Fruit fly (Drosophila melanogaster): ENCODE data around the gene CG34301.

DNA sequence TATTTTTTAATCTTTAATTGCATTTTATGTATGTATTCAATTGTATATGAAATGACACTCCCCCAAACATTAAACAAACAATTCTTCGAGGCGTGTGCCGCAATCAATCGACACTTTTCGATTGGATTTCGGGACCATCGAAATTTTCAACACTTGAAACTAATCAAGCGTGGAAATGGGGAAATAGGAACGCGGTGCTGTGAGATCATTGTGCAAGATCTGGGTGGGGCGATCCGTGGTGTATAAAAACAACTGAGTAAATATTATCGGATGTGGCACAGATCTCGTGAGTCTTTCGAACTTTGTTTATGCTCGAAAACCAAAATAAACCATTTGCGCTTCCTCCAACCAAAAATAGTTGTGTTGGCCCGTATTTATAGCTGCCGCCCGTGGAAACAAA lies 32.0 kb upstream of the CG34301 start:
- TF ChIP-seq CG9948 (tag; optimal IDR thresholded peaks at IDR 0.05) (no peak), CG10348 (GFP tag; IDR thresholded peaks at IDR 0.05) (no peak)

All from whole organism, pupa.